Worm (Caenorhabditis elegans) whole organism, L1 larva: ENCODE data around the gene H11L12.1.

Experiments used
- C04F5.9 ChIP-seq: sonication (generic microtip); optimal IDR thresholded peaks from 2 replicates; lab custom pipeline; 2016; ENCODE audit warnings: missing genetic modification characterization, missing compliant biosample characterization
- C16A3.4 ChIP-seq: fragments of 150-350 bp; optimal IDR thresholded peaks from 2 replicates; lab custom pipeline; 2014; ENCODE audit warnings: missing biosample characterization, missing genetic modification characterization
- C34B4.2 ChIP-seq: sonication (generic microtip); optimal IDR thresholded peaks from 2 replicates; lab custom pipeline; 2017; ENCODE audit warnings: mild to moderate bottlenecking, missing genetic modification characterization, missing compliant biosample characterization
- aha-1 ChIP-seq: fragments of 150-350 bp; optimal IDR thresholded peaks from 2 replicates; lab custom pipeline; 2014; ENCODE audit warnings: missing biosample characterization, missing genetic modification characterization
- ama-1 ChIP-seq: fragments of 150-350 bp; optimal IDR thresholded peaks from 2 replicates; lab custom pipeline; 2014
- blmp-1 ChIP-seq: fragments of 150-350 bp; optimal IDR thresholded peaks from 2 replicates; lab custom pipeline; 2014; ENCODE audit warnings: missing biosample characterization, missing genetic modification characterization
- ceh-8 ChIP-seq: fragments of 200-800 bp; sonication (Bioruptor generic); optimal IDR thresholded peaks from 2 replicates; lab custom pipeline; 2018; ENCODE audit warnings: mild to moderate bottlenecking, missing genetic modification characterization, moderate library complexity, missing compliant biosample characterization
- ceh-90 ChIP-seq: sonication (generic microtip); optimal IDR thresholded peaks from 2 replicates; lab custom pipeline; 2016; ENCODE audit warnings: missing genetic modification characterization, missing compliant biosample characterization
- dpl-1 ChIP-seq, 3 experiments: fragments of 150-350 bp in 2 of 3; sonication (generic microtip) in 1 of 3; optimal IDR thresholded peaks; 2 replicates each; lab custom pipeline; 2014 to 2017; ENCODE audit warnings: missing biosample characterization in 3 of 3, missing genetic modification characterization in 3 of 3, missing genetic modification reagents in 3 of 3
- elt-3 ChIP-seq, 6 experiments: fragments of 150-350 bp in 1 of 6; sonication (generic microtip); optimal IDR thresholded peaks; 2 replicates each; lab custom pipeline; 2017 to 2018; ENCODE audit warnings: missing biosample characterization in 6 of 6, missing genetic modification characterization in 6 of 6, inconsistent platforms in 1 of 6
- fos-1 ChIP-seq: fragments of 150-350 bp; optimal IDR thresholded peaks from 2 replicates; lab custom pipeline; 2014; ENCODE audit warnings: missing biosample characterization, missing genetic modification characterization
- grh-1 ChIP-seq: fragments of 200-800 bp; sonication (Bioruptor generic); IDR thresholded peaks from 2 replicates; pipeline ENCODE4 v1.3.6; 2022; ENCODE audit warnings: missing genetic modification reagents, missing genetic modification characterization, missing compliant biosample characterization
- hlh-17 ChIP-seq: fragments of 200-800 bp; sonication (Bioruptor generic); optimal IDR thresholded peaks from 2 replicates; lab custom pipeline; 2018; ENCODE audit warnings: missing genetic modification characterization, mild to moderate bottlenecking, missing compliant biosample characterization, moderate library complexity, borderline replicate concordance
- hpl-2 ChIP-seq: fragments of 150-350 bp; optimal IDR thresholded peaks from 2 replicates; lab custom pipeline; 2014; ENCODE audit warnings: missing biosample characterization, missing genetic modification reagents, missing genetic modification characterization
- irx-1 ChIP-seq: sonication (generic microtip); optimal IDR thresholded peaks from 2 replicates; lab custom pipeline; 2016; ENCODE audit warnings: missing genetic modification characterization, missing compliant biosample characterization
- lin-13 ChIP-seq: fragments of 150-350 bp; optimal IDR thresholded peaks from 2 replicates; lab custom pipeline; 2014; ENCODE audit warnings: missing biosample characterization, missing genetic modification reagents, missing genetic modification characterization
- lin-14 ChIP-seq: fragments of 200-800 bp; sonication (Bioruptor generic); optimal IDR thresholded peaks from 2 replicates; lab custom pipeline; 2018; ENCODE audit warnings: mild to moderate bottlenecking, missing genetic modification characterization, moderate library complexity, missing compliant biosample characterization
- lin-15B ChIP-seq: fragments of 150-350 bp; sonication (generic microtip); optimal IDR thresholded peaks from 3 replicates; lab custom pipeline; 2014; ENCODE audit warnings: missing biosample characterization, missing genetic modification characterization
- lin-35 ChIP-seq, 2 experiments: fragments of 150-350 bp; optimal IDR thresholded peaks; 2 replicates each; lab custom pipeline; 2014; ENCODE audit warnings: missing biosample characterization in 2 of 2, missing genetic modification characterization in 2 of 2, missing genetic modification reagents in 2 of 2
- lir-3 ChIP-seq: sonication (generic microtip); optimal IDR thresholded peaks from 2 replicates; lab custom pipeline; 2016; ENCODE audit warnings: mild to moderate bottlenecking, missing genetic modification characterization, moderate library complexity, missing compliant biosample characterization; ENCODE audit not compliant: poor library complexity
- lsy-2 ChIP-seq, 2 experiments: fragments of 150-350 bp; optimal IDR thresholded peaks; 2 replicates each; lab custom pipeline; 2014; ENCODE audit warnings: missing biosample characterization in 2 of 2, missing genetic modification characterization in 2 of 2
- mdl-1 ChIP-seq, 2 experiments: fragments of 150-350 bp; optimal IDR thresholded peaks; 2 replicates each; lab custom pipeline; 2014 to 2017; ENCODE audit warnings: missing biosample characterization in 2 of 2, missing genetic modification characterization in 2 of 2, inconsistent platforms in 1 of 2
- mep-1 ChIP-seq: fragments of 150-350 bp; optimal IDR thresholded peaks from 2 replicates; lab custom pipeline; 2014; ENCODE audit warnings: missing biosample characterization, missing genetic modification characterization
- nhr-12 ChIP-seq: sonication (generic microtip); optimal IDR thresholded peaks from 2 replicates; lab custom pipeline; 2017; ENCODE audit warnings: missing biosample characterization, missing genetic modification characterization
- nhr-20 ChIP-seq: sonication (generic microtip); optimal IDR thresholded peaks from 2 replicates; lab custom pipeline; 2016; ENCODE audit warnings: mild to moderate bottlenecking, missing genetic modification characterization, missing compliant biosample characterization
- nhr-47 ChIP-seq: sonication (generic microtip); optimal IDR thresholded peaks from 2 replicates; lab custom pipeline; 2016; ENCODE audit warnings: mild to moderate bottlenecking, missing genetic modification characterization, moderate library complexity, missing compliant biosample characterization
- nhr-71 ChIP-seq: sonication (generic microtip); optimal IDR thresholded peaks from 2 replicates; lab custom pipeline; 2016; ENCODE audit warnings: mild to moderate bottlenecking, missing genetic modification characterization, moderate library complexity, missing compliant biosample characterization
- nhr-85 ChIP-seq: sonication (generic microtip); peaks from one replicate; lab custom pipeline; 2016; ENCODE audit warnings: missing genetic modification characterization, inconsistent platforms, missing compliant biosample characterization
- nhr-90 ChIP-seq: sonication (generic microtip); optimal IDR thresholded peaks from 2 replicates; lab custom pipeline; 2016; ENCODE audit warnings: mild to moderate bottlenecking, missing genetic modification characterization, missing compliant biosample characterization; ENCODE audit not compliant: poor library complexity
- pag-3 ChIP-seq: sonication (generic microtip); optimal IDR thresholded peaks from 2 replicates; lab custom pipeline; 2017; ENCODE audit warnings: missing genetic modification characterization, mild to moderate bottlenecking, missing compliant biosample characterization, antibody characterized with exemption, borderline replicate concordance; ENCODE audit not compliant: insufficient read depth
- pax-3 ChIP-seq: fragments of 200-800 bp; sonication (Bioruptor generic); optimal IDR thresholded peaks from 2 replicates; lab custom pipeline; 2018; ENCODE audit warnings: mild to moderate bottlenecking, missing genetic modification characterization, moderate library complexity, missing compliant biosample characterization
- skn-1 ChIP-seq: fragments of 150-350 bp; optimal IDR thresholded peaks from 2 replicates; lab custom pipeline; 2014; ENCODE audit warnings: missing biosample characterization, missing genetic modification characterization
- snu-23 ChIP-seq: sonication (generic microtip); optimal IDR thresholded peaks from 2 replicates; lab custom pipeline; 2016; ENCODE audit warnings: missing genetic modification characterization, missing compliant biosample characterization
- sptf-1 ChIP-seq: fragments of 150-350 bp; optimal IDR thresholded peaks from 2 replicates; lab custom pipeline; 2014; ENCODE audit warnings: missing biosample characterization, missing genetic modification characterization
- sup-37 ChIP-seq: fragments of 200-800 bp; sonication (Bioruptor generic); optimal IDR thresholded peaks from 2 replicates; lab custom pipeline; 2018; ENCODE audit warnings: mild to moderate bottlenecking, missing genetic modification characterization, missing compliant biosample characterization
- tlp-1 ChIP-seq: fragments of 150-350 bp; optimal IDR thresholded peaks from 2 replicates; lab custom pipeline; 2014; ENCODE audit warnings: missing biosample characterization, missing genetic modification characterization
- unc-130 ChIP-seq: fragments of 150-350 bp; optimal IDR thresholded peaks from 2 replicates; lab custom pipeline; 2017; ENCODE audit warnings: missing biosample characterization, missing genetic modification characterization, inconsistent platforms
- unc-62 ChIP-seq: fragments of 150-350 bp; optimal IDR thresholded peaks from 2 replicates; lab custom pipeline; 2014; ENCODE audit warnings: missing biosample characterization, missing genetic modification reagents, missing genetic modification characterization
- unc-98 ChIP-seq: fragments of 200-800 bp; sonication (Bioruptor generic); IDR thresholded peaks from 2 replicates; pipeline ENCODE4 v1.3.6; 2022; ENCODE audit warnings: missing genetic modification characterization, missing compliant biosample characterization
- xbp-1 ChIP-seq: sonication (generic microtip); optimal IDR thresholded peaks from 2 replicates; lab custom pipeline; 2016; ENCODE audit warnings: missing genetic modification characterization, missing compliant biosample characterization
- zip-4 ChIP-seq: fragments of 200-800 bp; sonication (Bioruptor generic); optimal IDR thresholded peaks from 2 replicates; lab custom pipeline; 2018; ENCODE audit warnings: mild to moderate bottlenecking, missing genetic modification characterization, moderate library complexity, missing compliant biosample characterization
- ztf-11 ChIP-seq, 2 experiments: sonication (generic microtip); optimal IDR thresholded peaks; 2 replicates each; lab custom pipeline; 2016 to 2017; ENCODE audit warnings: missing genetic modification characterization in 2 of 2, missing biosample characterization in 1 of 2, missing compliant biosample characterization in 1 of 2

H11L12.1 gene

DNA sequence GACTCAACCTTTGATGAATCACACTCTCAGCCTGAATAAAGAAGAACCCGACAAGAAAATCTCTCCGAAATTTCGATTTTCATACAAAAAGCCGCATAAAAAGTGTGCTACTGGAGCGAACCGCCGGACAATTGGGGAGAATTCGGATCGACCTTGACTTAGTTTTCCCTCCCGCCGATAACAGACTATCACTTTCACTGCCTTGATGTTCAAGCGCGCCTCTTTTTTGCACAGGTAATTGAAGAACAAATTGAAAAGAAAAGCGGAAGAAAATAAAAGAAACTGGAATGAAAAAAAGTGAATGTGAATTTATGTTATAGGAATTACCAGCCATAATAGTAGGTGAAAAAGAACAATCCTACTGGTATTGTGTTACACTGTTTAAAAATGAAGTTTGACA is 25.5 kb downstream of the H11L12.1 start:
- TF ChIP-seq unc-98 (GFP tag; lab: Robert Waterston, UW), result no peak
- no peak for TF ChIP-seq ceh-8 (GFP tag; lab: Kevin White, UChicago)
- peak; percentile 99 for TF ChIP-seq blmp-1 (tag; lab: Kevin White, UChicago)

DNA sequence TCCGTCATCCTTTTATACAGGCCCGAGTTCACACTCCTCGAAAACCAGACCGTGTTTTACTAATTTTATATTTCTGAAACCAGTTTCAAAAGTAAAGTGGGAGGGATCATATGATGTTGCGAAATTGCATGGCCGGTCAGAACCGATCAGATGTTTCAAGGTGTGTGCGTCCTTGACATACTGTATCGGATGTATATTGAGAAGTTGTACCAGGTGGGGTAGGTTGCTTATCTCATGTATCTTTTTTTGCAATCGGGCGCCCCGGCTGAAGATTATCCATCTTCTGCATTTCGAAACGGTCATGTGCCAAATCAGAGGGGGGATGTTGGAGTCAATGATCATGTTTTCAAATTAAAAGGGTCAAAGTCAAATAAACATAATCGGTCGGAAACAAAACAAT is 26.7 kb downstream of the H11L12.1 start, which contains the start of gene T23E7.6:
TSS of gene T23E7.6 (minus strand) at position 45 of the 400 bp plus-strand sequence.
- peak; percentile 57 for TF ChIP-seq nhr-71 (tag; lab: Kevin White, UChicago)
- peak; percentile 26 for TF ChIP-seq mep-1 (tag; lab: Kevin White, UChicago)
- TF ChIP-seq lin-15B (tag; lab: Kevin White, UChicago), result no peak
- peak; percentile 31 for TF ChIP-seq aha-1 (tag; lab: Kevin White, UChicago)
- TF ChIP-seq unc-98 (GFP tag; lab: Robert Waterston, UW), result no peak
- peak; percentile 88 for TF ChIP-seq grh-1 (GFP tag; lab: Robert Waterston, UW)
- peak in 1 of 2 experiments; percentile 26 for TF ChIP-seq lin-35 (GFP tag; optimal IDR thresholded peaks at IDR 0.05; lab: Kevin White, UChicago)
- TF ChIP-seq hpl-2, result no peak
- TF ChIP-seq ama-1 (lab: Kevin White, UChicago), result no peak
- no peak for TF ChIP-seq ceh-8 (GFP tag; lab: Kevin White, UChicago)
- no peak for TF ChIP-seq ztf-11 (tag; optimal IDR thresholded peaks at IDR 0.05; lab: Kevin White, UChicago)
- no peak for TF ChIP-seq pax-3 (tag; lab: Kevin White, UChicago)
- TF ChIP-seq lsy-2 (tag; optimal IDR thresholded peaks at IDR 0.05; lab: Kevin White, UChicago), result peak; percentile 25 to 66
- peak in 1 of 2 experiments; percentile 71 for TF ChIP-seq mdl-1 (tag; optimal IDR thresholded peaks at IDR 0.05; lab: Kevin White, UChicago)
- no peak for TF ChIP-seq fos-1
- TF ChIP-seq snu-23 (GFP tag; lab: Kevin White, UChicago), result peak; percentile 37
- peak; percentile 78 for TF ChIP-seq nhr-20 (tag; lab: Kevin White, UChicago)
- TF ChIP-seq elt-3 (tag; optimal IDR thresholded peaks at IDR 0.05; lab: Kevin White, UChicago), result peak in 2 of 6 experiments; percentile 75 to 95
- TF ChIP-seq dpl-1 (GFP tag; optimal IDR thresholded peaks at IDR 0.05; lab: Kevin White, UChicago), result peak in 2 of 3 experiments; percentile 16 to 30
- peak; percentile 26 for TF ChIP-seq nhr-90
- TF ChIP-seq sptf-1 (tag; lab: Kevin White, UChicago), result no peak
- peak; percentile 61 for TF ChIP-seq C16A3.4
- no peak for TF ChIP-seq nhr-12 (tag; lab: Kevin White, UChicago)
- no peak for TF ChIP-seq lir-3 (tag; lab: Kevin White, UChicago)
- no peak for TF ChIP-seq xbp-1
- TF ChIP-seq zip-4, result peak; percentile 23
- no peak for TF ChIP-seq unc-62 (GFP tag; lab: Kevin White, UChicago)
- no peak for TF ChIP-seq sup-37 (GFP tag; lab: Kevin White, UChicago)
- no peak for TF ChIP-seq C34B4.2
- TF ChIP-seq lin-13 (GFP tag; lab: Kevin White, UChicago), result peak; percentile 47
- TF ChIP-seq nhr-85 (tag; lab: Kevin White, UChicago), result peak; percentile 99
- peak; percentile 4 for TF ChIP-seq nhr-47 (tag; lab: Kevin White, UChicago)
- TF ChIP-seq hlh-17 (GFP tag; lab: Kevin White, UChicago), result no peak
- TF ChIP-seq C04F5.9 (tag; lab: Kevin White, UChicago), result no peak
- TF ChIP-seq lin-14 (GFP tag; lab: Kevin White, UChicago), result peak; percentile 78
- TF ChIP-seq irx-1 (tag; lab: Kevin White, UChicago), result peak; percentile 28
- TF ChIP-seq pag-3 (tag; lab: Kevin White, UChicago), result no peak
- peak; percentile 76 for TF ChIP-seq unc-130 (tag; lab: Kevin White, UChicago)
- peak; percentile 10 for TF ChIP-seq skn-1 (tag; lab: Kevin White, UChicago)
- TF ChIP-seq ceh-90 (tag; lab: Kevin White, UChicago), result no peak
- peak; percentile 91 for TF ChIP-seq blmp-1 (tag; lab: Kevin White, UChicago)
- TF ChIP-seq tlp-1 (tag; lab: Kevin White, UChicago), result no peak
